Worm (Caenorhabditis elegans): ENCODE results near the gene C49H3.12.

Gene C49H3.12

DNA sequence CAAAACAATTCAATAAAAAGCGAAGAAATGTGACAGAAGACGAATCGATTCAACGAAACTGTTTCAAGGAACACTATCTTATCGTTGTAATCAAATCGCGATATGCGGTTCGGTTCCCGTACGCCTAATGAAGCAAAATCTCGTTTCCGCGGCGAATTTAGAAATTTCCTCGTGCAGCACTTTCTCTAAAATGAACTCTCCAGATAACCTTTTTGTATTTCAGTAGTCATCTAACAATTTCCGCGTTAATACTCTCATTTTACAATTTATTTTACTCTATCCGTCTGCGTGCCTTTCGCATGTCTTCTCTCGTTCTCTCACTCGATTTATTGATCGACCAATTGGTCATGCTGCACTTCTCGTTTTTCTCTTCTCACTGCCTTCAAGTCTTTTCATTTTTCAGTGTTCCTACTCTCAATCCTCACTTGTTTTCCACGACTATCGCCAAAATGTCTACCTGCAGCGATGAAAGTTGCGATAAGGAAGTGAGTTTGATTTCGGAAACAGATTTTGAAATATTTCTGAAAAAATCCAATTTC, 16.9 kb downstream of the C49H3.12 start, which contains the start of the genes npp-27 and ntl-4:
npp-27 (minus strand) TSS at position 51 of the 539 bp plus-strand sequence.
ntl-4 (plus strand) TSS at position 379 of the 539 bp plus-strand sequence.
- TF ChIP-seq C34F6.9 (tag; optimal IDR thresholded peaks at IDR 0.05) (peak; percentile 72), sma-9 (GFP tag; optimal IDR thresholded peaks at IDR 0.05) (peak; percentile 26), sma-9 (tag; optimal IDR thresholded peaks at IDR 0.05) (no peak), F13H6.1 (tag; optimal IDR thresholded peaks at IDR 0.05) (peak; percentile 13), lin-13 (GFP tag; optimal IDR thresholded peaks at IDR 0.05) (peak; percentile 22), ama-1 (optimal IDR thresholded peaks at IDR 0.05) (peak; percentile 29), nhr-129 (tag; optimal IDR thresholded peaks at IDR 0.05) (peak; percentile 30), mab-5 (tag; optimal IDR thresholded peaks at IDR 0.05) (no peak), unc-55 (GFP tag; optimal IDR thresholded peaks at IDR 0.05) (peak; percentile 41), ztf-4 (tag; optimal IDR thresholded peaks at IDR 0.05) (peak; percentile 16), egl-27 (tag; optimal IDR thresholded peaks at IDR 0.05) (no peak), crh-2 (tag; optimal IDR thresholded peaks at IDR 0.05) (peak; percentile 50), lsy-2 (tag; optimal IDR thresholded peaks at IDR 0.05) (peak in 1 of 2 experiments; percentile 38), dmd-4 (tag; optimal IDR thresholded peaks at IDR 0.05) (no peak), zag-1 (tag; optimal IDR thresholded peaks at IDR 0.05) (no peak), lin-39 (tag; optimal IDR thresholded peaks at IDR 0.05) (no peak), ceh-16 (tag; optimal IDR thresholded peaks at IDR 0.05) (no peak), nhr-25 (tag; optimal IDR thresholded peaks at IDR 0.05) (peak; percentile 3), unc-39 (tag; optimal IDR thresholded peaks at IDR 0.05) (no peak)

DNA sequence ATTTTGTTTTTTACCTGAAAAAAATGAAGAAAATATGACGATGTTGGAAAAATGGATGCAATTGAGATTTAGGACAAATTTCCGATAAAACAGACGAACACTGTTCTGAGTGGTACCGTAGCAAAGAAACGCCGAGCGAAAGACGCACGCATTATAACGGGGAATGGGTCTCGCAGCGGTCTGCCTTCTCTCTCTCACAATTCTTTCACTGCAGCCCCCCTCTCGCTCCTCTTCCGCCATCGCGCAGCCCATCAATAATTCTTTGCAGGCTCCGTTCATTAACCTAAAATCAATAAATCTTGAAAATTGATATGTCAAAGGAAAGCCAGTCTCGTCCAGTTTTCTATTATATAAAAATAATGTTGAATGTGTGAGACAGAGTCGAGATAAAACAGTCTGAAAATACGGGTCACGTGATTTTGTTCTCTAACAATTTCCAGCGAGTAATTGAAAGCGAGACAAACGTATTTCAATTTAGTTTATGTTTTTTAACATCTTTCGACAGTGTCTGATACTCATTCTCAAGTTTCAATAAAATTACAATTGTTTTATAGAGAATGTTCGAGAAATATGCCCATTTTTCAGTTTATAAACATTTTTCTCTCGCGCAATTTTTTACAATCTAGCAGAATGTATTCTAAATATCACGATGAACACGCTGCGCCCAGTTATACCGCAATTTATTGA, 17.5 kb downstream of the C49H3.12 start:
- TF ChIP-seq unc-55 (GFP tag; optimal IDR thresholded peaks at IDR 0.05), result peak; percentile 31
- peak; percentile 42 for TF ChIP-seq C34F6.9 (tag; optimal IDR thresholded peaks at IDR 0.05)
- TF ChIP-seq ceh-16 (tag; optimal IDR thresholded peaks at IDR 0.05), result no peak
- TF ChIP-seq lsy-2 (tag; optimal IDR thresholded peaks at IDR 0.05), result peak in 1 of 2 experiments; percentile 57
- TF ChIP-seq lin-13 (GFP tag; optimal IDR thresholded peaks at IDR 0.05), result no peak
- peak; percentile 34 for TF ChIP-seq ama-1 (optimal IDR thresholded peaks at IDR 0.05)

DNA sequence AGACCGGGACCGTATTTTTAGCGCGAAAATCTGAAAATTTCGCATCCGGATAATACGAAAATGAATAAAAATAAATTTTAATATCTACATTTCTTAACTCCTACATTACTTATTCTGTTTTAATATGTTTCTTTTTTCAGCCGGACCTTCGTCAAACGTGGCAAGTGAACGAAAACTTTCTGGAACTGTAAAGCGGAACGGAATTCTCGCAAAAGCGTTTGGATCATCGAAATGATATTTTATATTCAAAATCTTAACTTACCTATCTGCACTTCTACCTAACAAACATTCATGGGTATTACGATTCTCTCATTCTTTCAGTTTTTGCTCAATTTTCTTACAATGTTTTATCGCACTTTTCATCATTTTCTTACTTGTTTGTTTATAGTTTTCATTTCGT, 20.5 kb downstream of the C49H3.12 start:
- TF ChIP-seq blmp-1 (tag; optimal IDR thresholded peaks at IDR 0.05; ENCODE audit: insufficient read depth) (no peak), nhr-129 (tag; optimal IDR thresholded peaks at IDR 0.05) (no peak), nhr-237 (tag; optimal IDR thresholded peaks at IDR 0.05) (no peak), ztf-1 (GFP tag; conservative IDR thresholded peaks at IDR 0.05) (no peak), sma-9 (GFP tag; optimal IDR thresholded peaks at IDR 0.05) (no peak), sma-9 (tag; optimal IDR thresholded peaks at IDR 0.05) (no peak), unc-62 (GFP tag; optimal IDR thresholded peaks at IDR 0.05) (no peak), F13H6.1 (tag; optimal IDR thresholded peaks at IDR 0.05) (no peak), mbf-1 (tag; optimal IDR thresholded peaks at IDR 0.05) (no peak), ZK546.5 (tag; optimal IDR thresholded peaks at IDR 0.05) (no peak), elt-3 (tag; optimal IDR thresholded peaks at IDR 0.05) (no peak)

- TF ChIP-seq F13H6.1 (tag; optimal IDR thresholded peaks at IDR 0.05) (peak; percentile 30), sem-4 (tag; optimal IDR thresholded peaks at IDR 0.05) (peak; percentile 64), C34F6.9 (tag; optimal IDR thresholded peaks at IDR 0.05) (peak; percentile 77), unc-62 (GFP tag; optimal IDR thresholded peaks at IDR 0.05) (no peak), dmd-4 (tag; optimal IDR thresholded peaks at IDR 0.05) (no peak), lin-11 (tag; optimal IDR thresholded peaks at IDR 0.05) (peak; percentile 1), ZK546.5 (tag; optimal IDR thresholded peaks at IDR 0.05) (no peak), sma-3 (GFP tag; optimal IDR thresholded peaks at IDR 0.05) (no peak), fos-1 (tag; optimal IDR thresholded peaks at IDR 0.05) (no peak), nhr-129 (tag; optimal IDR thresholded peaks at IDR 0.05) (peak; percentile 74), unc-55 (GFP tag; optimal IDR thresholded peaks at IDR 0.05) (peak; percentile 52), ceh-16 (tag; optimal IDR thresholded peaks at IDR 0.05) (no peak), nhr-21 (tag; optimal IDR thresholded peaks at IDR 0.05) (no peak), sma-9 (GFP tag; optimal IDR thresholded peaks at IDR 0.05) (peak; percentile 29), sma-9 (tag; optimal IDR thresholded peaks at IDR 0.05) (no peak), lsy-2 (tag; optimal IDR thresholded peaks at IDR 0.05) (peak; percentile 6 to 69), ama-1 (optimal IDR thresholded peaks at IDR 0.05) (no peak)
These were observed 23.8 kb downstream of the C49H3.12 start, which contains the start of gene C49H3.6 for ce11 chrIV:7903359-7903758. TSS of gene C49H3.6 (plus strand) at chrIV:7903738.

All from whole organism, L2 larva.